Worm (Caenorhabditis elegans) whole organism, mixed stage, embryonic: ENCODE results near the gene M57.1.

Experiments
- M03D4.4 ChIP-seq: sonication (generic microtip); optimal IDR thresholded peaks from 2 replicates; lab custom pipeline; 2017; ENCODE audit warnings: mild to moderate bottlenecking, missing genetic modification characterization, missing compliant biosample characterization
- bed-3 ChIP-seq: fragments of 200-800 bp; sonication (Bioruptor generic); optimal IDR thresholded peaks from 3 replicates; lab custom pipeline; 2018; ENCODE audit warnings: mild to moderate bottlenecking, missing genetic modification characterization, moderate library complexity, missing compliant biosample characterization
- blmp-1 ChIP-seq: fragments of 150-350 bp; optimal IDR thresholded peaks from 2 replicates; lab custom pipeline; 2014; ENCODE audit warnings: missing biosample characterization, missing genetic modification characterization
- ceh-39 ChIP-seq: fragments of 150-350 bp; optimal IDR thresholded peaks from 2 replicates; lab custom pipeline; 2014; ENCODE audit warnings: missing biosample characterization, missing genetic modification characterization
- ceh-83 ChIP-seq: fragments of 200-800 bp; sonication (Bioruptor generic); optimal IDR thresholded peaks from 2 replicates; lab custom pipeline; 2018; ENCODE audit warnings: mild to moderate bottlenecking, missing genetic modification characterization, missing compliant biosample characterization
- ces-1 ChIP-seq: fragments of 150-350 bp; optimal IDR thresholded peaks from 2 replicates; lab custom pipeline; 2014; ENCODE audit warnings: missing biosample characterization, missing genetic modification reagents, missing genetic modification characterization
- cnd-1 ChIP-seq: fragments of 200-800 bp; sonication (Bioruptor generic); optimal IDR thresholded peaks from 2 replicates; lab custom pipeline; 2018; ENCODE audit warnings: mild to moderate bottlenecking, missing genetic modification characterization, missing compliant biosample characterization
- drap-1 ChIP-seq: fragments of 200-800 bp; sonication (Bioruptor generic); optimal IDR thresholded peaks from 3 replicates; lab custom pipeline; 2018; ENCODE audit warnings: mild to moderate bottlenecking, missing genetic modification characterization, missing compliant biosample characterization
- elt-1 ChIP-seq: sonication (generic microtip); optimal IDR thresholded peaks from 2 replicates; lab custom pipeline; 2017; ENCODE audit warnings: missing genetic modification characterization, mild to moderate bottlenecking, missing compliant biosample characterization, antibody characterized with exemption, moderate library complexity, borderline replicate concordance; ENCODE audit not compliant: insufficient read depth
- elt-3 ChIP-seq: fragments of 150-350 bp; optimal IDR thresholded peaks from 2 replicates; lab custom pipeline; 2014; ENCODE audit warnings: missing biosample characterization, missing genetic modification characterization
- flh-1 ChIP-seq: fragments of 200-800 bp; sonication (Bioruptor generic); optimal IDR thresholded peaks from 2 replicates; lab custom pipeline; 2018; ENCODE audit warnings: mild to moderate bottlenecking, missing genetic modification characterization, moderate library complexity, missing compliant biosample characterization
- ham-2 ChIP-seq: fragments of 200-800 bp; sonication (Bioruptor generic); optimal IDR thresholded peaks from 2 replicates; lab custom pipeline; 2018; ENCODE audit warnings: mild to moderate bottlenecking, missing genetic modification characterization, missing compliant biosample characterization
- hlh-1 ChIP-seq: fragments of 150-350 bp; optimal IDR thresholded peaks from 2 replicates; lab custom pipeline; 2014; ENCODE audit warnings: missing biosample characterization, missing genetic modification reagents, missing genetic modification characterization
- lin-13 ChIP-seq: fragments of 150-350 bp; optimal IDR thresholded peaks from 2 replicates; lab custom pipeline; 2014; ENCODE audit warnings: missing biosample characterization, missing genetic modification characterization
- lin-32 ChIP-seq: fragments of 200-800 bp; sonication (Bioruptor generic); optimal IDR thresholded peaks from 2 replicates; lab custom pipeline; 2018; ENCODE audit warnings: mild to moderate bottlenecking, missing genetic modification characterization, missing compliant biosample characterization
- lsy-2 ChIP-seq: fragments of 150-350 bp; optimal IDR thresholded peaks from 2 replicates; lab custom pipeline; 2014; ENCODE audit warnings: missing biosample characterization, missing genetic modification characterization
- mab-5 ChIP-seq: fragments of 150-350 bp; optimal IDR thresholded peaks from 2 replicates; lab custom pipeline; 2014; ENCODE audit warnings: missing biosample characterization, missing genetic modification characterization
- mep-1 ChIP-seq: fragments of 150-350 bp; optimal IDR thresholded peaks from 2 replicates; lab custom pipeline; 2017; ENCODE audit warnings: missing biosample characterization, missing genetic modification reagents, missing genetic modification characterization, inconsistent platforms
- nhr-12 ChIP-seq: fragments of 150-350 bp; optimal IDR thresholded peaks from 2 replicates; lab custom pipeline; 2014; ENCODE audit warnings: missing biosample characterization, missing genetic modification characterization
- nhr-2 ChIP-seq: fragments of 150-350 bp; optimal IDR thresholded peaks from 2 replicates; lab custom pipeline; 2014; ENCODE audit warnings: missing biosample characterization, missing genetic modification characterization
- nhr-237 ChIP-seq: fragments of 150-350 bp; optimal IDR thresholded peaks from 2 replicates; lab custom pipeline; 2014; ENCODE audit warnings: missing biosample characterization, missing genetic modification characterization
- nhr-28 ChIP-seq: fragments of 150-350 bp; optimal IDR thresholded peaks from 2 replicates; lab custom pipeline; 2014; ENCODE audit warnings: missing biosample characterization, missing genetic modification characterization
- nhr-76 ChIP-seq: sonication (generic microtip); optimal IDR thresholded peaks from 2 replicates; lab custom pipeline; 2017; ENCODE audit warnings: missing biosample characterization, missing genetic modification characterization
- pha-4 ChIP-seq: fragments of 150-350 bp; optimal IDR thresholded peaks from 2 replicates; lab custom pipeline; 2018; ENCODE audit warnings: missing biosample characterization, missing genetic modification reagents, missing genetic modification characterization
- sem-2 ChIP-seq: fragments of 200-800 bp; sonication (Bioruptor generic); optimal IDR thresholded peaks from 2 replicates; lab custom pipeline; 2018; ENCODE audit warnings: mild to moderate bottlenecking, missing genetic modification characterization, missing compliant biosample characterization
- snpc-4 ChIP-seq: fragments of 150-350 bp; optimal IDR thresholded peaks from 2 replicates; lab custom pipeline; 2014; ENCODE audit warnings: missing biosample characterization, missing genetic modification characterization
- sptf-1 ChIP-seq: sonication (generic microtip); optimal IDR thresholded peaks from 2 replicates; lab custom pipeline; 2017; ENCODE audit warnings: mild to moderate bottlenecking, missing genetic modification characterization, moderate library complexity, missing compliant biosample characterization
- tbx-8 ChIP-seq: fragments of 200-800 bp; sonication (Bioruptor generic); optimal IDR thresholded peaks from 2 replicates; lab custom pipeline; 2018; ENCODE audit warnings: mild to moderate bottlenecking, missing genetic modification characterization, moderate library complexity, missing compliant biosample characterization
- unc-120 ChIP-seq: sonication (generic microtip); optimal IDR thresholded peaks from 2 replicates; lab custom pipeline; 2017; ENCODE audit warnings: missing genetic modification characterization, missing compliant biosample characterization; ENCODE audit not compliant: poor library complexity, severe bottlenecking
- unc-39 ChIP-seq: fragments of 150-350 bp; optimal IDR thresholded peaks from 2 replicates; lab custom pipeline; 2014; ENCODE audit warnings: missing biosample characterization, missing genetic modification characterization
- unc-62 ChIP-seq: fragments of 150-350 bp; optimal IDR thresholded peaks from 2 replicates; lab custom pipeline; 2014; ENCODE audit warnings: missing biosample characterization, missing genetic modification reagents, missing genetic modification characterization
- zip-8 ChIP-seq: fragments of 150-350 bp; optimal IDR thresholded peaks from 2 replicates; lab custom pipeline; 2014; ENCODE audit warnings: missing biosample characterization, missing genetic modification characterization
- ztf-11 ChIP-seq: fragments of 150-350 bp; optimal IDR thresholded peaks from 2 replicates; lab custom pipeline; 2014; ENCODE audit warnings: missing biosample characterization, missing genetic modification characterization

Gene M57.1

ce11 chrIV:3516586-3516985, 15.7 kb upstream of the M57.1 start, which contains the start of gene unc-33:
Gene unc-33 (plus strand): TSS chrIV:3516886.
- no peak for TF ChIP-seq nhr-28 (tag; lab: Kevin White, UChicago)
- no peak for TF ChIP-seq ceh-83
- TF ChIP-seq M03D4.4 (tag; lab: Kevin White, UChicago) = no peak
- no peak for TF ChIP-seq lin-32 (GFP tag; lab: Kevin White, UChicago)
- TF ChIP-seq, all 35 proteins: peak for 0

ce11 chrIV:3517582-3517981, 14.7 kb upstream of the M57.1 start:
- TF ChIP-seq bed-3 (GFP tag; lab: Kevin White, UChicago) (no peak), mep-1 (tag; lab: Kevin White, UChicago) (no peak), nhr-2 (tag; lab: Kevin White, UChicago) (no peak), unc-39 (tag; lab: Kevin White, UChicago) (no peak), ceh-83 (no peak), unc-120 (tag; lab: Kevin White, UChicago) (no peak), blmp-1 (tag; lab: Kevin White, UChicago) (no peak), cnd-1 (tag; lab: Kevin White, UChicago) (no peak), lsy-2 (tag; lab: Kevin White, UChicago) (no peak), tbx-8 (GFP tag; lab: Kevin White, UChicago) (no peak), lin-32 (GFP tag; lab: Kevin White, UChicago) (no peak), sptf-1 (tag; lab: Kevin White, UChicago) (no peak), ces-1 (GFP tag; lab: Kevin White, UChicago) (no peak), sem-2 (GFP tag; lab: Kevin White, UChicago) (no peak), ham-2 (GFP tag; lab: Kevin White, UChicago) (no peak), drap-1 (GFP tag; lab: Kevin White, UChicago) (no peak), M03D4.4 (tag; lab: Kevin White, UChicago) (no peak), ceh-39 (no peak)

DNA sequence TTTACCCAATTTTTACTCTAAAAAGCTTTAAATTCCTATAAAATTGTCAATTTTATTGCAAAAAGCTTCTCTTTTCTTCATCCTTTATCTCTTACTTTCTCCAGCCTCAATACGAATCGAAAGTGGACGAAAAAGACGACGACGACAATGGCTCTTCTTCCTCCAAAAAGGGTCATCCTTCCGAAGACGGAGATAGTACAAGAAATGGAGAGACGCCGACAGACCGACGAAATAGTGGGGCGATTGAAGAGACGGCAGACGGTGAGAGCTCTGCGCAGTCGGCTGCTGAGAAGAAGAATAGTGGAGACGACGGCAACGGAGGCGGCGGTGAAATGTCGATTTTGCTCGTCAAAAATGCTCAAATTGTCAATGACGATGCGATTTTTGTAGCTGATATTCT, 12.9 kb upstream of the M57.1 start:
- no peak for TF ChIP-seq sptf-1 (tag; lab: Kevin White, UChicago)
- TF ChIP-seq ceh-83 = no peak
- no peak for TF ChIP-seq ham-2 (GFP tag; lab: Kevin White, UChicago)
- no peak for TF ChIP-seq lsy-2 (tag; lab: Kevin White, UChicago)
- peak; percentile 59 for TF ChIP-seq blmp-1 (tag; lab: Kevin White, UChicago)
- TF ChIP-seq unc-120 (tag; lab: Kevin White, UChicago) = peak; percentile 39
- peak; percentile 52 for TF ChIP-seq ces-1 (GFP tag; lab: Kevin White, UChicago)
- TF ChIP-seq lin-32 (GFP tag; lab: Kevin White, UChicago) = no peak
- no peak for TF ChIP-seq unc-39 (tag; lab: Kevin White, UChicago)
- no peak for TF ChIP-seq lin-13 (tag; lab: Kevin White, UChicago)
- peak; percentile 34 for TF ChIP-seq pha-4 (tag; lab: Kevin White, UChicago)
- TF ChIP-seq sem-2 (GFP tag; lab: Kevin White, UChicago) = no peak
- TF ChIP-seq, all 35 proteins: peak for 4

DNA sequence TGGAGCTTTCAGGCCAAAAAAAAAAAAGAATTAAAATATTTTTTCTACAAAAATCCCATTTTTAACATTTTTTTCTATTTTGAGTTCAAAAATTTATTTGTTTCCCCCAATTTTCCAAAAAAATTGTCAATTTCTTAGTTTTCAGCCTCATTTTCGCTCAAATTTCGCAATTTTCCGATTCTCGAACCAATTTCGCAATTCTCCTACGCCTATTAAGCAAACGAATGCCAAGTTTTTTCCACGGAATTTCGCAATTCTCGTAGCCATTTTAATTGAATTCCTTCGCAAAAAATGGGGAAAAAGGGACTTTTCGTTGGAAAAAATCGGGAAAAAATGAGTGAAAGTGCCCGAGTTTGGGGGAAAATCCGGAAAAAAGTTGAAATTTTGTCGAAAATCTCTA, 11.9 kb upstream of the M57.1 start:
- TF ChIP-seq mep-1 (tag; lab: Kevin White, UChicago) (no peak), lin-32 (GFP tag; lab: Kevin White, UChicago) (no peak), blmp-1 (tag; lab: Kevin White, UChicago) (no peak), ztf-11 (tag; lab: Kevin White, UChicago) (no peak), nhr-2 (tag; lab: Kevin White, UChicago) (no peak), flh-1 (GFP tag; lab: Kevin White, UChicago) (no peak), nhr-237 (tag; lab: Kevin White, UChicago) (no peak), mab-5 (tag; lab: Kevin White, UChicago) (no peak), nhr-76 (tag; lab: Kevin White, UChicago) (no peak), zip-8 (tag; lab: Kevin White, UChicago) (no peak), hlh-1 (tag; lab: Kevin White, UChicago) (no peak), unc-62 (GFP tag; lab: Kevin White, UChicago) (no peak), lin-13 (tag; lab: Kevin White, UChicago) (no peak), nhr-28 (tag; lab: Kevin White, UChicago) (no peak), pha-4 (tag; lab: Kevin White, UChicago) (no peak), unc-39 (tag; lab: Kevin White, UChicago) (no peak), ces-1 (GFP tag; lab: Kevin White, UChicago) (no peak), drap-1 (GFP tag; lab: Kevin White, UChicago) (no peak), sem-2 (GFP tag; lab: Kevin White, UChicago) (no peak)

ce11 chrIV:3520957-3521356, 11.3 kb upstream of the M57.1 start:
- TF ChIP-seq snpc-4 (no peak), ces-1 (GFP tag; lab: Kevin White, UChicago) (peak; percentile 10), nhr-28 (tag; lab: Kevin White, UChicago) (no peak), cnd-1 (tag; lab: Kevin White, UChicago) (peak; percentile 19), lin-32 (GFP tag; lab: Kevin White, UChicago) (no peak), drap-1 (GFP tag; lab: Kevin White, UChicago) (no peak), M03D4.4 (tag; lab: Kevin White, UChicago) (no peak), bed-3 (GFP tag; lab: Kevin White, UChicago) (no peak), elt-3 (tag; lab: Kevin White, UChicago) (no peak), hlh-1 (tag; lab: Kevin White, UChicago) (no peak), sem-2 (GFP tag; lab: Kevin White, UChicago) (peak; percentile 7), ztf-11 (tag; lab: Kevin White, UChicago) (peak; percentile 47), zip-8 (tag; lab: Kevin White, UChicago) (peak; percentile 18), nhr-237 (tag; lab: Kevin White, UChicago) (no peak), unc-120 (tag; lab: Kevin White, UChicago) (no peak), elt-1 (tag; lab: Kevin White, UChicago) (no peak), ceh-39 (no peak), unc-39 (tag; lab: Kevin White, UChicago) (peak; percentile 11), nhr-12 (tag; lab: Kevin White, UChicago) (no peak), flh-1 (GFP tag; lab: Kevin White, UChicago) (no peak), pha-4 (tag; lab: Kevin White, UChicago) (peak; percentile 11)
